Fruit fly (Drosophila melanogaster) whole organism, adult: ENCODE measurements around the gene CG17751.

ENCODE experiments used
- CG11617 ChIP-seq: fragments of 200-800 bp; sonication (Bioruptor generic); optimal IDR thresholded peaks from 2 replicates; lab custom pipeline; 2017; ENCODE audit warnings: mild to moderate bottlenecking, missing biosample characterization, missing genetic modification reagents, missing genetic modification characterization
- CG12768 ChIP-seq: fragments of 200-800 bp; sonication (Bioruptor generic); optimal IDR thresholded peaks from 2 replicates; lab custom pipeline; 2017; ENCODE audit warnings: missing biosample characterization, missing genetic modification characterization, mild to moderate bottlenecking, moderate library complexity, missing genetic modification reagents
- CG14711 ChIP-seq: fragments of 200-800 bp; sonication (Bioruptor generic); optimal IDR thresholded peaks from 2 replicates; lab custom pipeline; 2018; ENCODE audit warnings: missing biosample characterization, mild to moderate bottlenecking, missing genetic modification characterization, moderate library complexity
- CG1620 ChIP-seq: fragments of 200-800 bp; sonication (Bioruptor generic); optimal IDR thresholded peaks from 2 replicates; lab custom pipeline; 2016; ENCODE audit warnings: missing biosample characterization, missing genetic modification characterization
- CG33017 ChIP-seq: fragments of 200-800 bp; sonication (Bioruptor generic); optimal IDR thresholded peaks from 2 replicates; lab custom pipeline; 2018; ENCODE audit warnings: missing biosample characterization, mild to moderate bottlenecking, missing genetic modification characterization, moderate library complexity
- CG5204 ChIP-seq: fragments of 200-800 bp; sonication (Bioruptor generic); optimal IDR thresholded peaks from 2 replicates; lab custom pipeline; 2016; ENCODE audit warnings: missing biosample characterization, missing genetic modification characterization
- CG7045 ChIP-seq: fragments of 200-800 bp; sonication (Bioruptor generic); optimal IDR thresholded peaks from 2 replicates; lab custom pipeline; 2017; ENCODE audit warnings: missing biosample characterization, mild to moderate bottlenecking, missing genetic modification characterization
- CG7101 ChIP-seq: fragments of 200-800 bp; sonication (Bioruptor generic); optimal IDR thresholded peaks from 2 replicates; lab custom pipeline; 2018; ENCODE audit warnings: missing biosample characterization, mild to moderate bottlenecking, missing genetic modification characterization, moderate library complexity
- Clk ChIP-seq: fragments of 200-800 bp; sonication (Bioruptor generic); optimal IDR thresholded peaks from 2 replicates; lab custom pipeline; 2017; ENCODE audit warnings: missing biosample characterization, missing genetic modification characterization
- Crg-1 ChIP-seq: fragments of 200-800 bp; sonication (Bioruptor generic); optimal IDR thresholded peaks from 2 replicates; lab custom pipeline; 2016; ENCODE audit warnings: missing biosample characterization, missing genetic modification characterization
- Hr96 ChIP-seq: fragments of 200-800 bp; sonication (Bioruptor generic); optimal IDR thresholded peaks from 2 replicates; lab custom pipeline; 2016; ENCODE audit warnings: missing biosample characterization, missing genetic modification characterization
- Mnt ChIP-seq: fragments of 200-800 bp; sonication (Bioruptor generic); optimal IDR thresholded peaks from 2 replicates; lab custom pipeline; 2016; ENCODE audit warnings: missing biosample characterization, mild to moderate bottlenecking, missing genetic modification characterization
- bab1 ChIP-seq: fragments of 200-800 bp; sonication (Bioruptor generic); optimal IDR thresholded peaks from 3 replicates; lab custom pipeline; 2019; ENCODE audit warnings: missing biosample characterization, mild to moderate bottlenecking, missing genetic modification characterization, moderate library complexity
- cic ChIP-seq: fragments of 200-800 bp; sonication (Bioruptor generic); optimal IDR thresholded peaks from 2 replicates; lab custom pipeline; 2017; ENCODE audit warnings: missing biosample characterization, mild to moderate bottlenecking, missing genetic modification characterization, moderate library complexity
- cnc ChIP-seq, 2 experiments: fragments of >200 bp; optimal IDR thresholded peaks; 2 replicates each; lab custom pipeline; 2017
- kay ChIP-seq: fragments of 200-800 bp; sonication (Bioruptor generic); peaks from one replicate; lab custom pipeline; 2016; ENCODE audit warnings: missing biosample characterization, missing genetic modification characterization, borderline replicate concordance
- ovo ChIP-seq: fragments of 200-800 bp; sonication (Bioruptor generic); optimal IDR thresholded peaks from 2 replicates; lab custom pipeline; 2016; ENCODE audit warnings: missing biosample characterization, missing genetic modification characterization
- pad ChIP-seq: fragments of 200-800 bp; sonication (Bioruptor generic); optimal IDR thresholded peaks from 3 replicates; lab custom pipeline; 2017; ENCODE audit warnings: missing biosample characterization, missing genetic modification characterization, mild to moderate bottlenecking, moderate library complexity, missing genetic modification reagents
- tj ChIP-seq: fragments of 200-800 bp; sonication (Bioruptor generic); optimal IDR thresholded peaks from 3 replicates; lab custom pipeline; 2017; ENCODE audit warnings: missing biosample characterization, mild to moderate bottlenecking, missing genetic modification characterization, moderate library complexity
- toe ChIP-seq: fragments of 200-800 bp; sonication (Bioruptor generic); optimal IDR thresholded peaks from 2 replicates; lab custom pipeline; 2016; ENCODE audit warnings: missing biosample characterization, missing genetic modification characterization

The CG17751 gene

dm6 chr3R:19612908-19613431 lies 5.9 kb downstream of the CG17751 start, which contains the start of gene CG16727:
TSS of gene CG16727 (plus strand) at chr3R:19613381.
- TF ChIP-seq Clk (GFP tag; lab: Kevin White, UChicago) (no peak), CG7101 (tag; lab: Kevin White, UChicago) (no peak), kay (GFP tag; lab: Kevin White, UChicago) (no peak), CG14711 (tag; lab: Kevin White, UChicago) (no peak), CG12768 (GFP tag; lab: Kevin White, UChicago) (no peak), CG33017 (tag; lab: Kevin White, UChicago) (no peak), Crg-1 (GFP tag; lab: Kevin White, UChicago) (no peak), Hr96 (GFP tag; lab: Kevin White, UChicago) (no peak), Mnt (no peak), cic (GFP tag; lab: Kevin White, UChicago) (no peak), pad (GFP tag; lab: Kevin White, UChicago) (no peak)

dm6 chr3R:19619908-19620307 lies 12.9 kb downstream of the CG17751 start:
- TF ChIP-seq Mnt (no peak), pad (GFP tag; lab: Kevin White, UChicago) (no peak), ovo (GFP tag; lab: Kevin White, UChicago) (no peak), CG1620 (GFP tag; lab: Kevin White, UChicago) (no peak), cnc (optimal IDR thresholded peaks at IDR 0.05; lab: Kevin White, UChicago) (no peak), bab1 (no peak), CG7045 (GFP tag; lab: Kevin White, UChicago) (no peak), cic (GFP tag; lab: Kevin White, UChicago) (no peak), CG33017 (tag; lab: Kevin White, UChicago) (no peak), toe (no peak), CG12768 (GFP tag; lab: Kevin White, UChicago) (no peak)

dm6 chr3R:19620953-19621352 lies 13.9 kb downstream of the CG17751 start:
- TF ChIP-seq tj (GFP tag; lab: Kevin White, UChicago) (peak; percentile 2), CG5204 (GFP tag; lab: Kevin White, UChicago) (no peak)

- TF ChIP-seq CG12768 (GFP tag; lab: Kevin White, UChicago) (no peak), CG7045 (GFP tag; lab: Kevin White, UChicago) (no peak), pad (GFP tag; lab: Kevin White, UChicago) (peak; percentile 0), tj (GFP tag; lab: Kevin White, UChicago) (no peak), Hr96 (GFP tag; lab: Kevin White, UChicago) (no peak), cnc (optimal IDR thresholded peaks at IDR 0.05; lab: Kevin White, UChicago) (no peak)
Observed at dm6 chr3R:19622005-19622404, 15.0 kb downstream of the CG17751 start.

dm6 chr3R:19623606-19624005 lies 16.6 kb downstream of the CG17751 start:
- TF ChIP-seq CG11617 (GFP tag; lab: Kevin White, UChicago), result peak; percentile 4
- no peak for TF ChIP-seq cnc (optimal IDR thresholded peaks at IDR 0.05; lab: Kevin White, UChicago)
- TF ChIP-seq pad (GFP tag; lab: Kevin White, UChicago), result peak; percentile 65
- TF ChIP-seq CG14711 (tag; lab: Kevin White, UChicago), result peak; percentile 19
- TF ChIP-seq CG7101 (tag; lab: Kevin White, UChicago), result peak; percentile 33
- TF ChIP-seq kay (GFP tag; lab: Kevin White, UChicago), result no peak
- peak; percentile 6 for TF ChIP-seq CG33017 (tag; lab: Kevin White, UChicago)
- TF ChIP-seq toe, result peak; percentile 22
- TF ChIP-seq CG5204 (GFP tag; lab: Kevin White, UChicago), result peak; percentile 52
- peak; percentile 37 for TF ChIP-seq tj (GFP tag; lab: Kevin White, UChicago)
- peak; percentile 41 for TF ChIP-seq Hr96 (GFP tag; lab: Kevin White, UChicago)
- peak; percentile 31 for TF ChIP-seq CG7045 (GFP tag; lab: Kevin White, UChicago)
- no peak for TF ChIP-seq Crg-1 (GFP tag; lab: Kevin White, UChicago)
- TF ChIP-seq cic (GFP tag; lab: Kevin White, UChicago), result no peak
- TF ChIP-seq bab1, result peak; percentile 52

dm6 chr3R:19624482-19624881 lies 17.4 kb downstream of the CG17751 start:
- TF ChIP-seq bab1, result no peak
- TF ChIP-seq Hr96 (GFP tag; lab: Kevin White, UChicago), result no peak
- no peak for TF ChIP-seq pad (GFP tag; lab: Kevin White, UChicago)
- peak; percentile 76 for TF ChIP-seq tj (GFP tag; lab: Kevin White, UChicago)
- peak; percentile 75 for TF ChIP-seq kay (GFP tag; lab: Kevin White, UChicago)
- TF ChIP-seq CG7045 (GFP tag; lab: Kevin White, UChicago), result no peak
